Worm (Caenorhabditis elegans): ENCODE data around the gene C36A4.11.

Gene C36A4.11

DNA sequence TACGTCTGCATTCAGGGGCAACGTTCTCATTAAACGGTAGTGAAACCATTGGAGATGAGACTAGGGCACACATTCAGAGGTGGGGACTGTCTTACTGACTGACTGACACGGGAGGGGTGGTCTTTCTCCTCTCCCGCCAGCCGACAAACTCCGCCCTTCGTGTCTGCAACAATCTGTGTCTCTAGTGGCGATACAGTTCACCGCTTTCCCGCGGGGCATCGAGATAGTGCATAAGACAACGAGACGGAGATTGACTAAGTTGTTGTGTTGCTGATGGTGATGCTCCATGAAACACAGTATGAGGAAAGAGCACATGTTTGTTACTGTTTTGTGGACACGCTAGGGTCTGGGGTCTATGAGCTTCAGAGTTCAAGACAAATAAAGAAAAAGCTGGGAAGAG lies 33.0 kb downstream of the C36A4.11 start (continued):
- TF ChIP-seq vab-7 (GFP tag; IDR thresholded peaks at IDR 0.05) (0 out of 2 replicates have a peak, but pooled peaks have one; percentile 34), dmd-9 (GFP tag; IDR thresholded peaks at IDR 0.05) (no peak), aly-2 (tag; optimal IDR thresholded peaks at IDR 0.05) (no peak), ZK337.2 (GFP tag; IDR thresholded peaks at IDR 0.05) (no peak), mdl-1 (tag; optimal IDR thresholded peaks at IDR 0.05) (peak in 1 of 2 experiments; percentile 66), spr-3 (GFP tag; optimal IDR thresholded peaks at IDR 0.05) (peak; percentile 11), mxl-3 (GFP tag; optimal IDR thresholded peaks at IDR 0.05) (peak; percentile 86), daf-16 (GFP tag; optimal IDR thresholded peaks at IDR 0.05) (no peak), daf-16 (tag; optimal IDR thresholded peaks at IDR 0.05) (peak; percentile 71), lin-15B (tag; optimal IDR thresholded peaks at IDR 0.05) (no peak)

DNA sequence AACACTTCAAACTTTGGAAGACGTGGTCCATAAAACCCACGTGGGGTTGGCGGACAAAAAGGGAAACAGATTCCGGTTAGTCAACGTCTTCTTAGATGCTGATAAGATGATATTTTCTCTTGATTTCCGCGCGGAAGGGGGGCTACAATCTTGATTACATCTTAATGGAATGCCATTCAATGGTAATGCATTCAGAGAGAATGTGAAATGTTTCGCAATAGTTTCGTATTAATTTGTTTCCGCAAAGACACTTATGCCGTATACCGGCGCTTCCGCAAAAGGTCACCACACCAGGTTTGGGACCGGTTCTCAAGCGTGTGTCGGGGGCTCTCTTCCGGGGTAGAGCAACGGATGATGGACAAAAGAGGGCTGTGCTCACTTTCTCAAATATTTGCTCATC lies 34.1 kb downstream of the C36A4.11 start:
- TF ChIP-seq unc-62 (GFP tag; optimal IDR thresholded peaks at IDR 0.05 in 1 of 2) (peak in 1 of 2 experiments; percentile 41), unc-62 (tag; optimal IDR thresholded peaks at IDR 0.05) (no peak), mdl-1 (tag; optimal IDR thresholded peaks at IDR 0.05) (peak in 1 of 2 experiments; percentile 11), zip-2 (tag; optimal IDR thresholded peaks at IDR 0.05) (peak; percentile 31), mxl-3 (GFP tag; optimal IDR thresholded peaks at IDR 0.05) (peak; percentile 38), hlh-30 (tag; optimal IDR thresholded peaks at IDR 0.05; ENCODE audit: insufficient read depth) (no peak)

ce11 chrIII:3874895-3875294 lies 34.5 kb downstream of the C36A4.11 start:
- no peak for TF ChIP-seq lin-29 (GFP tag; IDR thresholded peaks at IDR 0.05)
- no peak for TF ChIP-seq daf-16 (GFP tag; optimal IDR thresholded peaks at IDR 0.05)
- peak; percentile 17 for TF ChIP-seq daf-16 (tag; optimal IDR thresholded peaks at IDR 0.05)
- TF ChIP-seq zfp-3 (GFP tag; conservative IDR thresholded peaks at IDR 0.05), result 0 out of 2 replicates have a peak, but pooled peaks have one; percentile 14
- no peak for TF ChIP-seq ceh-62 (tag; optimal IDR thresholded peaks at IDR 0.05)
- TF ChIP-seq hlh-30 (tag; optimal IDR thresholded peaks at IDR 0.05; ENCODE audit: insufficient read depth), result peak; percentile 30
- peak in 1 of 2 experiments; percentile 93 for TF ChIP-seq hif-1 (tag; optimal IDR thresholded peaks at IDR 0.05)
- TF ChIP-seq dve-1 (tag; optimal IDR thresholded peaks at IDR 0.05; ENCODE audit: insufficient read depth), result peak; percentile 47
- TF ChIP-seq Y105C5A.15 (GFP tag; IDR thresholded peaks at IDR 0.05), result no peak
- no peak for TF ChIP-seq fos-1 (tag; optimal IDR thresholded peaks at IDR 0.05)
- TF ChIP-seq nhr-28 (tag; optimal IDR thresholded peaks at IDR 0.05), result peak; percentile 67
- TF ChIP-seq hlh-11 (tag; optimal IDR thresholded peaks at IDR 0.05), result peak; percentile 35
- peak; percentile 74 for TF ChIP-seq dmd-6 (GFP tag; IDR thresholded peaks at IDR 0.05)

DNA sequence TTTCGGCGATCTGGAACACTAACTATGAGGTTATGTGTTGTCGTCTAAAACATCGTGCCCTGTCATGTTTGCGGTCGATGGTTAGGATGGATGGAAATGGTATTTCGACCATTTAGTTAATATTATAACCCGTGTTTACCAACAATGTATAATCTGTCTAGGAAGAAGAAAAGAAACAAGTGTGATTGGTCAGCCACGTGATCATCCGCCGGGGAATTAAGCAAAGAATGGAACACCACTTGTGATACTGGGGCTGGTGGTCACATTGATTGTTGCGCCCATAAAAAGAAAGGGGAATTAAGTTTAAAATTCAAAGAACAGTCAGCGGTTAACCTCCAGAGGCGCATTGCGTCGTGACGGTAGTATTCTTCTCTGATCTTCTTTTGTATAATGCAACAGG lies 35.2 kb downstream of the C36A4.11 start:
- TF ChIP-seq zag-1 (tag; optimal IDR thresholded peaks at IDR 0.05) (no peak), spr-1 (tag; optimal IDR thresholded peaks at IDR 0.05) (no peak), hlh-11 (tag; optimal IDR thresholded peaks at IDR 0.05) (peak; percentile 74), dve-1 (tag; optimal IDR thresholded peaks at IDR 0.05; ENCODE audit: insufficient read depth) (peak; percentile 81), hlh-30 (tag; optimal IDR thresholded peaks at IDR 0.05; ENCODE audit: insufficient read depth) (peak; percentile 92), ceh-44 (GFP tag; IDR thresholded peaks at IDR 0.05) (no peak), hif-1 (tag; optimal IDR thresholded peaks at IDR 0.05) (no peak), nhr-42 (GFP tag; IDR thresholded peaks at IDR 0.05) (no peak), unc-62 (GFP tag; optimal IDR thresholded peaks at IDR 0.05 in 1 of 2) (peak in 1 of 2 experiments; percentile 57), unc-62 (tag; optimal IDR thresholded peaks at IDR 0.05) (no peak), lin-39 (tag; optimal IDR thresholded peaks at IDR 0.05) (no peak), lin-15B (tag; optimal IDR thresholded peaks at IDR 0.05) (no peak), mxl-3 (GFP tag; optimal IDR thresholded peaks at IDR 0.05) (peak; percentile 33), nhr-28 (tag; optimal IDR thresholded peaks at IDR 0.05) (peak; percentile 72), D1046.2 (GFP tag; IDR thresholded peaks at IDR 0.05) (no peak), F26F4.8 (GFP tag; conservative IDR thresholded peaks at IDR 0.05) (no peak), daf-19 (GFP tag; conservative IDR thresholded peaks at IDR 0.05) (no peak), mep-1 (tag; optimal IDR thresholded peaks at IDR 0.05) (peak; percentile 67), mdt-29 (GFP tag; IDR thresholded peaks at IDR 0.05) (peak; percentile 45; the same call in 1 of the 2 replicates), dmd-8 (GFP tag; IDR thresholded peaks at IDR 0.05) (no peak), Y105C5A.15 (GFP tag; IDR thresholded peaks at IDR 0.05) (no peak), tag-97 (GFP tag; IDR thresholded peaks at IDR 0.05) (no peak), dpl-1 (GFP tag; optimal IDR thresholded peaks at IDR 0.05) (peak; percentile 1), attf-4 (tag; optimal IDR thresholded peaks at IDR 0.05) (no peak), ama-1 (optimal IDR thresholded peaks at IDR 0.05) (no peak), nhr-102 (tag; optimal IDR thresholded peaks at IDR 0.05) (no peak), arid-1 (GFP tag; conservative IDR thresholded peaks at IDR 0.05) (no peak), pqm-1 (tag; optimal IDR thresholded peaks at IDR 0.05) (no peak), pha-4 (GFP tag; IDR thresholded peaks at IDR 0.05) (no peak), pha-4 (tag; optimal IDR thresholded peaks at IDR 0.05) (no peak), duxl-1 (tag; optimal IDR thresholded peaks at IDR 0.05; ENCODE audit: poor library complexity) (no peak)

Measured in whole organism, L4 larva.